Fruit fly (Drosophila melanogaster): ENCODE data around the gene Keap1.

Gene Keap1

dm6 chr3R:17042838-17043569, 36.7 kb downstream of the Keap1 start, which contains the start of the genes bdwf and Patr-1 (continued):
- no peak for TF ChIP-seq peb (GFP tag; IDR thresholded peaks at IDR 0.05)
- TF ChIP-seq scrt (GFP tag; optimal IDR thresholded peaks at IDR 0.05) = no peak
- no peak for TF ChIP-seq cg (GFP tag; optimal IDR thresholded peaks at IDR 0.05)
- no peak for TF ChIP-seq Camta (GFP tag; optimal IDR thresholded peaks at IDR 0.05)
- TF ChIP-seq Xrp1 (GFP tag; IDR thresholded peaks at IDR 0.05) = no peak
- peak; percentile 55 for TF ChIP-seq zen (tag; optimal IDR thresholded peaks at IDR 0.05)
- TF ChIP-seq ap (GFP tag; IDR thresholded peaks at IDR 0.05) = no peak
- no peak for TF ChIP-seq ash1 (GFP tag; optimal IDR thresholded peaks at IDR 0.05)
- TF ChIP-seq CG15514 (GFP tag; optimal IDR thresholded peaks at IDR 0.05) = peak; percentile 99
- TF ChIP-seq CG11696 (GFP tag; IDR thresholded peaks at IDR 0.05) = no peak
- no peak for TF ChIP-seq eve (GFP tag; optimal IDR thresholded peaks at IDR 0.05)
- no peak for TF ChIP-seq rib (GFP tag; IDR thresholded peaks at IDR 0.05)
- TF ChIP-seq fru (optimal IDR thresholded peaks at IDR 0.05) = no peak
- TF ChIP-seq Vsx1 (GFP tag; optimal IDR thresholded peaks at IDR 0.05) = no peak
- peak; percentile 3 to 7 for TF ChIP-seq dpn (GFP tag; optimal IDR thresholded peaks at IDR 0.05)
- TF ChIP-seq CG32767 (GFP tag; IDR thresholded peaks at IDR 0.05) = no peak
- no peak for TF ChIP-seq CG7556 (GFP tag; optimal IDR thresholded peaks at IDR 0.05)
- no peak for TF ChIP-seq mirr (GFP tag; optimal IDR thresholded peaks at IDR 0.05)
- peak; percentile 33 for TF ChIP-seq CG15601 (tag; optimal IDR thresholded peaks at IDR 0.05)
- no peak for TF ChIP-seq gce (GFP tag; IDR thresholded peaks at IDR 0.05)
- no peak for TF ChIP-seq CG6175 (GFP tag; IDR thresholded peaks at IDR 0.05)
- peak; percentile 77 for TF ChIP-seq sna (GFP tag; IDR thresholded peaks at IDR 0.05; ENCODE audit: partially characterized antibody)
- TF ChIP-seq Meics (GFP tag; optimal IDR thresholded peaks at IDR 0.05) = no peak
- TF ChIP-seq CG15269 (tag; optimal IDR thresholded peaks at IDR 0.05) = no peak
- TF ChIP-seq Dek (tag; optimal IDR thresholded peaks at IDR 0.05) = peak; percentile 36
- peak in 1 of 3 experiments; percentile 36 for TF ChIP-seq lola (GFP tag; optimal IDR thresholded peaks at IDR 0.05)
- TF ChIP-seq nom (GFP tag; optimal IDR thresholded peaks at IDR 0.05) = no peak
- peak; percentile 46 for TF ChIP-seq CoRest (tag; optimal IDR thresholded peaks at IDR 0.05)
- no peak for TF ChIP-seq bcd (GFP tag; optimal IDR thresholded peaks at IDR 0.05)
- no peak for TF ChIP-seq gsb-n (tag; optimal IDR thresholded peaks at IDR 0.05)
- TF ChIP-seq Atf-2 (GFP tag; optimal IDR thresholded peaks at IDR 0.05) = no peak
- TF ChIP-seq CG17802 (tag; optimal IDR thresholded peaks at IDR 0.05) = no peak
- no peak for TF ChIP-seq CG12219 (GFP tag; optimal IDR thresholded peaks at IDR 0.05)
- no peak for TF ChIP-seq emc (GFP tag; optimal IDR thresholded peaks at IDR 0.05)
- TF ChIP-seq dmrt99B (tag; optimal IDR thresholded peaks at IDR 0.05) = no peak
- no peak for TF ChIP-seq CG18599 (GFP tag; optimal IDR thresholded peaks at IDR 0.05)
- no peak for TF ChIP-seq CrebB (tag; optimal IDR thresholded peaks at IDR 0.05)
- TF ChIP-seq CG18764 (GFP tag; optimal IDR thresholded peaks at IDR 0.05) = peak; percentile 30
- TF ChIP-seq CG11247 (GFP tag; IDR thresholded peaks at IDR 0.05) = no peak
- TF ChIP-seq Ravus (GFP tag; IDR thresholded peaks at IDR 0.05) = no peak
- TF ChIP-seq Hr78 (GFP tag; optimal IDR thresholded peaks at IDR 0.05) = no peak
- TF ChIP-seq GATAe (GFP tag; conservative IDR thresholded peaks at IDR 0.05) = no peak
- no peak for TF ChIP-seq schlank (tag; optimal IDR thresholded peaks at IDR 0.05)
- peak; percentile 16 for TF ChIP-seq slou (GFP tag; optimal IDR thresholded peaks at IDR 0.05)
- peak; percentile 59; the same call in 1 of the 3 replicates for TF ChIP-seq CG11560 (tag; IDR thresholded peaks at IDR 0.05)
- no peak for TF ChIP-seq CG3838 (GFP tag; optimal IDR thresholded peaks at IDR 0.05)
- TF ChIP-seq CG18262 (tag; optimal IDR thresholded peaks at IDR 0.05) = peak; percentile 52
- peak; percentile 29 for TF ChIP-seq Dp (GFP tag; optimal IDR thresholded peaks at IDR 0.05)
- TF ChIP-seq unpg (GFP tag; optimal IDR thresholded peaks at IDR 0.05) = no peak

Measured in whole organism, embryonic.